Worm (Caenorhabditis elegans) whole organism, midembryonic: ENCODE data around the gene gsp-1.

Experiments
- T22C8.4 ChIP-seq: fragments of 200-800 bp; sonication (Bioruptor generic); IDR thresholded peaks from 2 replicates; pipeline ENCODE4 v1.3.6; 2022; ENCODE audit warnings: missing genetic modification characterization, missing compliant biosample characterization
- cog-1 ChIP-seq: sonication (generic microtip); optimal IDR thresholded peaks from 2 replicates; lab custom pipeline; 2016; ENCODE audit warnings: missing genetic modification characterization, missing compliant biosample characterization
- klf-2 ChIP-seq: fragments of 200-800 bp; sonication (Bioruptor generic); conservative IDR thresholded peaks from 2 replicates; pipeline ENCODE4 v1.3.6; 2022; ENCODE audit warnings: missing genetic modification reagents, missing genetic modification characterization, missing compliant biosample characterization
- ztf-23 ChIP-seq: fragments of 200-800 bp; sonication (Bioruptor generic); IDR thresholded peaks from 2 replicates; pipeline ENCODE4 v1.3.6; 2022; ENCODE audit warnings: missing genetic modification reagents, missing genetic modification characterization, missing compliant biosample characterization
- ztf-29 ChIP-seq: fragments of 200-800 bp; sonication (Bioruptor generic); IDR thresholded peaks from 2 replicates; pipeline ENCODE4 v1.3.6; 2022; ENCODE audit warnings: missing genetic modification reagents, missing genetic modification characterization, missing compliant biosample characterization

ce11 chrV:10711829-10712607 lies 29.8 kb downstream of the gsp-1 start:
- no peak for TF ChIP-seq ztf-29 (GFP tag; lab: Robert Waterston, UW)
- TF ChIP-seq T22C8.4 (GFP tag; lab: Robert Waterston, UW) = no peak
- TF ChIP-seq cog-1 = no peak
- no peak for TF ChIP-seq klf-2 (GFP tag; lab: Robert Waterston, UW)
- TF ChIP-seq ztf-23 (GFP tag; lab: Robert Waterston, UW) = no peak
